Fruit fly (Drosophila melanogaster) whole organism, embryonic: ENCODE measurements around the gene Cdk1.

ENCODE experiments used
- CG12942 ChIP-seq: fragments of 200-800 bp; sonication (Bioruptor generic); optimal IDR thresholded peaks from 3 replicates; lab custom pipeline; 2016; ENCODE audit warnings: missing biosample characterization, missing genetic modification characterization
- CG13287 ChIP-seq: fragments of 200-800 bp; sonication (Bioruptor generic); IDR thresholded peaks from 2 replicates; pipeline ENCODE4 v1.3.6; 2022; ENCODE audit warnings: missing biosample characterization, missing genetic modification characterization; ENCODE audit not compliant: partially characterized antibody
- CG15073 ChIP-seq: fragments of 200-800 bp; sonication (Bioruptor generic); optimal IDR thresholded peaks from 2 replicates; lab custom pipeline; 2016; ENCODE audit warnings: missing biosample characterization, missing genetic modification characterization
- CG15601 ChIP-seq: fragments of 200-800 bp; sonication (Bioruptor generic); optimal IDR thresholded peaks from 3 replicates; lab custom pipeline; 2019; ENCODE audit warnings: missing biosample characterization, mild to moderate bottlenecking, missing genetic modification characterization, moderate library complexity
- CG1602 ChIP-seq: fragments of 200-800 bp; sonication (Bioruptor generic); optimal IDR thresholded peaks from 3 replicates; lab custom pipeline; 2016; ENCODE audit warnings: missing biosample characterization, missing genetic modification characterization
- CG1832 ChIP-seq: fragments of 200-800 bp; sonication (Bioruptor generic); optimal IDR thresholded peaks from 2 replicates; lab custom pipeline; 2017; ENCODE audit warnings: missing biosample characterization, mild to moderate bottlenecking, missing genetic modification characterization, inconsistent platforms
- CG3065 ChIP-seq: fragments of 200-800 bp; sonication (Bioruptor generic); optimal IDR thresholded peaks from 2 replicates; lab custom pipeline; 2016; ENCODE audit warnings: missing biosample characterization, missing genetic modification characterization
- CG31224 ChIP-seq: fragments of 200-800 bp; sonication (Bioruptor generic); IDR thresholded peaks from 2 replicates; pipeline ENCODE4 v1.3.6; 2022; ENCODE audit warnings: missing biosample characterization, missing genetic modification characterization
- CG31365 ChIP-seq: fragments of 200-800 bp; sonication (Bioruptor generic); optimal IDR thresholded peaks from 2 replicates; lab custom pipeline; 2018; ENCODE audit warnings: missing biosample characterization, mild to moderate bottlenecking, missing genetic modification characterization
- CG32767 ChIP-seq: fragments of 200-800 bp; sonication (Bioruptor generic); IDR thresholded peaks from 2 replicates; pipeline ENCODE4 v1.3.6; 2022; ENCODE audit warnings: missing biosample characterization, missing genetic modification characterization
- CG42726 ChIP-seq: fragments of 200-800 bp; sonication (Bioruptor generic); IDR thresholded peaks from 2 replicates; pipeline ENCODE4 v1.3.6; 2022; ENCODE audit warnings: missing biosample characterization, missing genetic modification characterization; ENCODE audit not compliant: partially characterized antibody
- CG4617 ChIP-seq: fragments of 200-800 bp; sonication (Bioruptor generic); optimal IDR thresholded peaks from 3 replicates; lab custom pipeline; 2016; ENCODE audit warnings: missing biosample characterization, missing genetic modification characterization, borderline replicate concordance
- CG4707 ChIP-seq: fragments of 200-800 bp; sonication (Bioruptor generic); optimal IDR thresholded peaks from 2 replicates; lab custom pipeline; 2018; ENCODE audit warnings: missing biosample characterization, mild to moderate bottlenecking, missing genetic modification characterization, moderate library complexity
- CG6175 ChIP-seq: fragments of 200-800 bp; sonication (Bioruptor generic); IDR thresholded peaks from 3 replicates; pipeline ENCODE4 v1.3.6; 2022; ENCODE audit warnings: missing biosample characterization, missing genetic modification characterization
- CG6689 ChIP-seq: fragments of 200-800 bp; sonication (Bioruptor generic); IDR thresholded peaks from 2 replicates; pipeline ENCODE4 v1.3.6; 2022; ENCODE audit warnings: missing biosample characterization, missing genetic modification characterization
- CG7556 ChIP-seq: fragments of 200-800 bp; sonication (Bioruptor generic); optimal IDR thresholded peaks from 2 replicates; lab custom pipeline; 2017; ENCODE audit warnings: missing biosample characterization, mild to moderate bottlenecking, missing genetic modification characterization
- CG7786 ChIP-seq: fragments of 200-800 bp; sonication (Bioruptor generic); optimal IDR thresholded peaks from 2 replicates; lab custom pipeline; 2016; ENCODE audit warnings: missing biosample characterization, missing genetic modification characterization
- CG7987 ChIP-seq: fragments of 200-800 bp; sonication (Bioruptor generic); optimal IDR thresholded peaks from 2 replicates; lab custom pipeline; 2018; ENCODE audit warnings: missing biosample characterization, mild to moderate bottlenecking, missing genetic modification characterization, moderate library complexity
- CG8765 ChIP-seq: fragments of 200-800 bp; sonication (Bioruptor generic); IDR thresholded peaks from 2 replicates; pipeline ENCODE4 v1.3.6; 2022; ENCODE audit warnings: missing biosample characterization, missing genetic modification characterization
- CG9437 ChIP-seq: fragments of 200-800 bp; sonication (Bioruptor generic); optimal IDR thresholded peaks from 2 replicates; lab custom pipeline; 2018; ENCODE audit warnings: missing biosample characterization, mild to moderate bottlenecking, missing genetic modification characterization
- CG9876 ChIP-seq: fragments of 200-800 bp; sonication (Bioruptor generic); optimal IDR thresholded peaks from 2 replicates; lab custom pipeline; 2016; ENCODE audit warnings: missing biosample characterization, missing genetic modification characterization
- CkIIα-i1 ChIP-seq: fragments of 200-800 bp; sonication (Bioruptor generic); IDR thresholded peaks from 2 replicates; pipeline ENCODE4 v1.3.6; 2022; ENCODE audit warnings: missing biosample characterization, missing genetic modification characterization
- D ChIP-seq, 2 experiments: fragments of 200-800 bp in 1 of 2; fragments of >200 bp in 1 of 2; sonication (Bioruptor generic) in 1 of 2; optimal IDR thresholded peaks; 2 replicates in 1 of 2; 3 replicates in 1 of 2; lab custom pipeline; 2017; ENCODE audit warnings: mild to moderate bottlenecking in 1 of 2, missing biosample characterization in 1 of 2, missing genetic modification characterization in 1 of 2, missing genetic modification reagents in 1 of 2
- Dad ChIP-seq: fragments of 200-800 bp; sonication (Bioruptor generic); optimal IDR thresholded peaks from 3 replicates; lab custom pipeline; 2016; ENCODE audit warnings: missing biosample characterization, missing genetic modification characterization
- Doc2 ChIP-seq: fragments of 200-800 bp; sonication (Bioruptor generic); IDR thresholded peaks from 2 replicates; pipeline ENCODE4 v1.3.6; 2022; ENCODE audit warnings: missing biosample characterization, missing genetic modification characterization
- HmgZ ChIP-seq: fragments of 200-800 bp; sonication (Bioruptor generic); optimal IDR thresholded peaks from 2 replicates; lab custom pipeline; 2018; ENCODE audit warnings: missing biosample characterization, mild to moderate bottlenecking, missing genetic modification characterization
- Lhr ChIP-seq: fragments of 200-800 bp; sonication (Bioruptor generic); optimal IDR thresholded peaks from 3 replicates; lab custom pipeline; 2017; ENCODE audit warnings: mild to moderate bottlenecking, missing biosample characterization, missing genetic modification reagents, missing genetic modification characterization
- NK7.1 ChIP-seq: fragments of 200-800 bp; sonication (Bioruptor generic); optimal IDR thresholded peaks from 3 replicates; lab custom pipeline; 2016; ENCODE audit warnings: missing biosample characterization, missing genetic modification characterization
- Neu2 ChIP-seq: fragments of 200-800 bp; sonication (Bioruptor generic); optimal IDR thresholded peaks from 3 replicates; lab custom pipeline; 2016; ENCODE audit warnings: missing biosample characterization, missing genetic modification characterization, borderline replicate concordance
- Scr ChIP-seq: fragments of 200-800 bp; sonication (Bioruptor generic); IDR thresholded peaks from 2 replicates; pipeline ENCODE4 v1.3.6; 2022; ENCODE audit warnings: missing biosample characterization, missing genetic modification characterization; ENCODE audit not compliant: partially characterized antibody
- Sox102F ChIP-seq: fragments of 200-800 bp; sonication (Bioruptor generic); optimal IDR thresholded peaks from 2 replicates; lab custom pipeline; 2018; ENCODE audit warnings: missing biosample characterization, mild to moderate bottlenecking, missing genetic modification characterization, moderate library complexity
- ash1 ChIP-seq: fragments of 200-800 bp; sonication (Bioruptor generic); optimal IDR thresholded peaks from 2 replicates; lab custom pipeline; 2018; ENCODE audit warnings: missing biosample characterization, mild to moderate bottlenecking, missing genetic modification characterization
- bsh ChIP-seq, 2 experiments: fragments of 200-800 bp; sonication (Bioruptor generic); optimal IDR thresholded peaks; 2 replicates each; lab custom pipeline; 2017 to 2018; ENCODE audit warnings: mild to moderate bottlenecking in 2 of 2, missing biosample characterization in 2 of 2, missing genetic modification characterization in 2 of 2, moderate library complexity in 1 of 2
- cad ChIP-seq: fragments of >200 bp; optimal IDR thresholded peaks from 2 replicates; lab custom pipeline; 2017; ENCODE audit warnings: missing biosample characterization, missing genetic modification characterization
- fd3F ChIP-seq: fragments of 200-800 bp; sonication (Bioruptor generic); optimal IDR thresholded peaks from 2 replicates; lab custom pipeline; 2018; ENCODE audit warnings: missing biosample characterization, mild to moderate bottlenecking, missing genetic modification characterization, moderate library complexity
- gem ChIP-seq: fragments of 200-800 bp; sonication (Bioruptor generic); optimal IDR thresholded peaks from 2 replicates; lab custom pipeline; 2019; ENCODE audit warnings: missing biosample characterization, mild to moderate bottlenecking, missing genetic modification characterization, moderate library complexity
- grau ChIP-seq: fragments of 200-800 bp; optimal IDR thresholded peaks from 3 replicates; lab custom pipeline; 2019; ENCODE audit warnings: missing biosample characterization, mild to moderate bottlenecking, missing genetic modification characterization, moderate library complexity
- nmo ChIP-seq: fragments of 200-800 bp; sonication (Bioruptor generic); optimal IDR thresholded peaks from 2 replicates; lab custom pipeline; 2018; ENCODE audit warnings: missing biosample characterization, mild to moderate bottlenecking, missing genetic modification characterization, moderate library complexity
- oc ChIP-seq: fragments of 200-800 bp; sonication (Bioruptor generic); optimal IDR thresholded peaks from 2 replicates; lab custom pipeline; 2018; ENCODE audit warnings: missing biosample characterization, mild to moderate bottlenecking, missing genetic modification characterization, moderate library complexity
- peb ChIP-seq: fragments of 200-800 bp; sonication (Bioruptor generic); IDR thresholded peaks from 2 replicates; pipeline ENCODE4 v1.3.6; 2022; ENCODE audit warnings: missing biosample characterization, missing genetic modification characterization
- phol ChIP-seq: fragments of 200-800 bp; sonication (Bioruptor generic); optimal IDR thresholded peaks from 3 replicates; lab custom pipeline; 2018; ENCODE audit warnings: missing biosample characterization, mild to moderate bottlenecking, missing genetic modification characterization, moderate library complexity
- repo ChIP-seq: fragments of 200-800 bp; sonication (Bioruptor generic); optimal IDR thresholded peaks from 2 replicates; lab custom pipeline; 2016; ENCODE audit warnings: missing biosample characterization, missing genetic modification characterization
- scrt ChIP-seq: fragments of 200-800 bp; sonication (Bioruptor generic); optimal IDR thresholded peaks from 2 replicates; lab custom pipeline; 2018; ENCODE audit warnings: missing biosample characterization, mild to moderate bottlenecking, missing genetic modification characterization, moderate library complexity
- sob ChIP-seq: fragments of 200-800 bp; sonication (Bioruptor generic); IDR thresholded peaks from 2 replicates; pipeline ENCODE4 v1.3.6; 2022; ENCODE audit warnings: missing biosample characterization, missing genetic modification characterization
- ssp ChIP-seq: fragments of 200-800 bp; sonication (Bioruptor generic); IDR thresholded peaks from 2 replicates; pipeline ENCODE4 v1.3.6; 2022; ENCODE audit warnings: missing biosample characterization, missing genetic modification characterization
- tgo ChIP-seq: fragments of 200-800 bp; sonication (Bioruptor generic); IDR thresholded peaks from 3 replicates; pipeline ENCODE4 v1.3.6; 2022; ENCODE audit warnings: missing biosample characterization, missing genetic modification characterization
- toy ChIP-seq: fragments of 200-800 bp; sonication (Bioruptor generic); IDR thresholded peaks from 2 replicates; pipeline ENCODE4 v1.3.6; 2022; ENCODE audit warnings: missing biosample characterization, missing genetic modification characterization
- vnd ChIP-seq: fragments of 200-800 bp; sonication (Bioruptor generic); IDR thresholded peaks from 3 replicates; pipeline ENCODE4 v1.3.6; 2022; ENCODE audit warnings: missing biosample characterization, missing genetic modification characterization; ENCODE audit not compliant: partially characterized antibody

Gene Cdk1

dm6 chr2L:10375464-10376236 is 10.4 kb downstream of the Cdk1 start, which contains the start of the genes CG33303 and dpr19 (continued):
- TF ChIP-seq sob (GFP tag; lab: Robert Waterston, UW) (peak; percentile 29; the same call in 1 of the 2 replicates), CG31224 (GFP tag; lab: Robert Waterston, UW) (peak; percentile 41; the same call in 1 of the 2 replicates), CG15073 (GFP tag; lab: Kevin White, UChicago) (no peak), CG7786 (GFP tag; lab: Kevin White, UChicago) (no peak), CG42726 (GFP tag; lab: Robert Waterston, UW) (no peak), tgo (GFP tag; lab: Robert Waterston, UW) (peak; percentile 66; the same call in 2 of the 3 replicates), CkIIα-i1 (GFP tag; lab: Robert Waterston, UW) (no peak), Dad (no peak), fd3F (GFP tag; lab: Kevin White, UChicago) (peak; percentile 58), CG1832 (GFP tag; lab: Kevin White, UChicago) (no peak), CG32767 (peak; percentile 73; the same call in 1 of the 2 replicates), ssp (GFP tag; lab: Robert Waterston, UW) (peak; percentile 60; the same call in 1 of the 2 replicates), vnd (no peak), Neu2 (GFP tag; lab: Kevin White, UChicago) (no peak), CG8765 (GFP tag; lab: Robert Waterston, UW) (no peak), NK7.1 (no peak), CG31365 (no peak), scrt (GFP tag; lab: Kevin White, UChicago) (peak; percentile 59), CG1602 (GFP tag; lab: Kevin White, UChicago) (peak; percentile 52), CG7556 (GFP tag; lab: Kevin White, UChicago) (peak; percentile 80), peb (GFP tag; lab: Robert Waterston, UW) (no peak), Sox102F (GFP tag; lab: Kevin White, UChicago) (no peak), oc (tag; lab: Kevin White, UChicago) (no peak), CG3065 (GFP tag; lab: Kevin White, UChicago) (no peak), CG6689 (GFP tag; lab: Robert Waterston, UW) (peak; percentile 68), repo (GFP tag; lab: Kevin White, UChicago) (no peak), CG7987 (GFP tag; lab: Kevin White, UChicago) (peak; percentile 13), CG9876 (no peak), Doc2 (no peak), cad (GFP tag; lab: Kevin White, UChicago) (no peak), CG12942 (peak; percentile 38), bsh (GFP tag; optimal IDR thresholded peaks at IDR 0.05; lab: Kevin White, UChicago) (peak in 1 of 2 experiments; percentile 83), Scr (GFP tag; lab: Robert Waterston, UW) (no peak), Lhr (peak; percentile 55), CG9437 (GFP tag; lab: Kevin White, UChicago) (peak; percentile 75), ash1 (GFP tag; lab: Kevin White, UChicago) (no peak), CG15601 (tag; lab: Kevin White, UChicago) (peak; percentile 86), nmo (GFP tag; lab: Kevin White, UChicago) (peak; percentile 88), CG4707 (no peak), HmgZ (peak; percentile 48), grau (peak; percentile 85), CG13287 (peak; percentile 35; the same call in 1 of the 2 replicates), CG4617 (GFP tag; lab: Kevin White, UChicago) (peak; percentile 75), CG6175 (GFP tag; lab: Robert Waterston, UW) (no peak), gem (tag; lab: Kevin White, UChicago) (peak; percentile 92), D (optimal IDR thresholded peaks at IDR 0.05; lab: Kevin White, UChicago) (no peak), D (GFP tag; optimal IDR thresholded peaks at IDR 0.05; lab: Kevin White, UChicago) (peak; percentile 49), toy (GFP tag; lab: Robert Waterston, UW) (no peak), phol (peak; percentile 90)
